Worm (Caenorhabditis elegans): Measurements from ENCODE around the gene Y26G10.6.

ce11 chrV:17706217-17706806 is 6.6 kb downstream of the Y26G10.6 start:
- TF ChIP-seq hlh-12 (tag; optimal IDR thresholded peaks at IDR 0.05) (no peak), dox-1 (GFP tag; IDR thresholded peaks at IDR 0.05) (no peak)
